Fruit fly (Drosophila melanogaster) whole organism, embryonic: Measurements from ENCODE around the gene CG17154.
A peak's percentile ranks its signal among the peaks of the same experiment; 100 is the strongest.

Source experiments
- CG10366 ChIP-seq: fragments of 200-800 bp; sonication (Bioruptor generic); IDR thresholded peaks from 2 replicates; pipeline ENCODE4 v1.3.6; 2022; ENCODE audit warnings: missing biosample characterization, missing genetic modification characterization
- CG11085 ChIP-seq: fragments of 200-800 bp; sonication (Bioruptor generic); IDR thresholded peaks from 2 replicates; pipeline ENCODE4 v1.3.6; 2022; ENCODE audit warnings: missing biosample characterization, missing genetic modification characterization
- CG11247 ChIP-seq: fragments of 200-800 bp; sonication (Bioruptor generic); IDR thresholded peaks from 2 replicates; pipeline ENCODE4 v1.3.6; 2022; ENCODE audit warnings: missing biosample characterization, missing genetic modification characterization
- CG11504 ChIP-seq: fragments of 200-800 bp; sonication (Bioruptor generic); optimal IDR thresholded peaks from 3 replicates; lab custom pipeline; 2019; ENCODE audit warnings: missing biosample characterization, mild to moderate bottlenecking, missing genetic modification characterization, moderate library complexity
- CG12769 ChIP-seq: fragments of 200-800 bp; sonication (Bioruptor generic); optimal IDR thresholded peaks from 2 replicates; lab custom pipeline; 2019; ENCODE audit warnings: missing biosample characterization, mild to moderate bottlenecking, missing genetic modification characterization, moderate library complexity
- CG15601 ChIP-seq: fragments of 200-800 bp; sonication (Bioruptor generic); optimal IDR thresholded peaks from 3 replicates; lab custom pipeline; 2019; ENCODE audit warnings: missing biosample characterization, mild to moderate bottlenecking, missing genetic modification characterization, moderate library complexity
- CG15696 ChIP-seq: fragments of 200-800 bp; sonication (Bioruptor generic); optimal IDR thresholded peaks from 2 replicates; lab custom pipeline; 2019; ENCODE audit warnings: missing biosample characterization, mild to moderate bottlenecking, missing genetic modification characterization, moderate library complexity
- CG1647 ChIP-seq: fragments of 200-800 bp; sonication (Bioruptor generic); optimal IDR thresholded peaks from 3 replicates; lab custom pipeline; 2016; ENCODE audit warnings: missing biosample characterization, missing genetic modification characterization
- CG43689 ChIP-seq: fragments of 200-800 bp; sonication (Bioruptor generic); IDR thresholded peaks from 2 replicates; pipeline ENCODE4 v1.3.6; 2022; ENCODE audit warnings: missing biosample characterization, missing genetic modification characterization
- CG4820 ChIP-seq: fragments of 200-800 bp; sonication (Bioruptor generic); optimal IDR thresholded peaks from 3 replicates; lab custom pipeline; 2016; ENCODE audit warnings: missing biosample characterization, missing genetic modification characterization
- CG6272 ChIP-seq: fragments of 200-800 bp; sonication (Bioruptor generic); IDR thresholded peaks from 2 replicates; pipeline ENCODE4 v1.3.6; 2022; ENCODE audit warnings: missing biosample characterization, missing genetic modification characterization
- CG6683 ChIP-seq: fragments of 200-800 bp; sonication (Bioruptor generic); optimal IDR thresholded peaks from 2 replicates; lab custom pipeline; 2017; ENCODE audit warnings: missing biosample characterization, mild to moderate bottlenecking, missing genetic modification characterization, missing genetic modification reagents
- CG6765 ChIP-seq: fragments of 200-800 bp; sonication (Bioruptor generic); optimal IDR thresholded peaks from 3 replicates; lab custom pipeline; 2017; ENCODE audit warnings: missing biosample characterization, mild to moderate bottlenecking, missing genetic modification characterization
- CG7839 ChIP-seq: fragments of 200-800 bp; sonication (Bioruptor generic); optimal IDR thresholded peaks from 3 replicates; lab custom pipeline; 2018; ENCODE audit warnings: missing biosample characterization, mild to moderate bottlenecking, missing genetic modification characterization, moderate library complexity
- CG8281 ChIP-seq: fragments of 200-800 bp; sonication (Bioruptor generic); optimal IDR thresholded peaks from 2 replicates; lab custom pipeline; 2018; ENCODE audit warnings: missing biosample characterization, mild to moderate bottlenecking, missing genetic modification characterization, moderate library complexity
- CG8359 ChIP-seq: fragments of 200-800 bp; sonication (Bioruptor generic); optimal IDR thresholded peaks from 2 replicates; lab custom pipeline; 2017; ENCODE audit warnings: missing biosample characterization, mild to moderate bottlenecking, missing genetic modification characterization, borderline replicate concordance
- Dfd ChIP-seq, 2 experiments: fragments of >200 bp; optimal IDR thresholded peaks; 2 replicates each; lab custom pipeline; 2017; ENCODE audit warnings: missing biosample characterization in 2 of 2, missing genetic modification characterization in 2 of 2
- HmgZ ChIP-seq: fragments of 200-800 bp; sonication (Bioruptor generic); optimal IDR thresholded peaks from 2 replicates; lab custom pipeline; 2018; ENCODE audit warnings: missing biosample characterization, mild to moderate bottlenecking, missing genetic modification characterization
- Hmx ChIP-seq: fragments of 200-800 bp; sonication (Bioruptor generic); optimal IDR thresholded peaks from 2 replicates; lab custom pipeline; 2016; ENCODE audit warnings: missing biosample characterization, missing genetic modification characterization
- Hsf ChIP-seq: fragments of 200-800 bp; sonication (Bioruptor generic); optimal IDR thresholded peaks from 3 replicates; lab custom pipeline; 2016; ENCODE audit warnings: missing biosample characterization, missing genetic modification characterization
- Lpt ChIP-seq: fragments of >200 bp; optimal IDR thresholded peaks from 2 replicates; lab custom pipeline; 2018; ENCODE audit warnings: missing biosample characterization, missing genetic modification characterization
- Med ChIP-seq: fragments of 200-800 bp; sonication (Bioruptor generic); peaks from one replicate; lab custom pipeline; 2016; ENCODE audit warnings: missing biosample characterization, missing genetic modification characterization, mild to moderate bottlenecking, inconsistent platforms, moderate library complexity
- Nf-YA ChIP-seq: fragments of 200-800 bp; sonication (Bioruptor generic); IDR thresholded peaks from 2 replicates; pipeline ENCODE4 v1.3.6; 2022; ENCODE audit warnings: missing biosample characterization, missing genetic modification characterization
- PHDP ChIP-seq: fragments of 200-800 bp; sonication (Bioruptor generic); optimal IDR thresholded peaks from 3 replicates; lab custom pipeline; 2018; ENCODE audit warnings: missing biosample characterization, mild to moderate bottlenecking, missing genetic modification characterization, moderate library complexity
- Ptx1 ChIP-seq: fragments of 200-800 bp; sonication (Bioruptor generic); IDR thresholded peaks from 2 replicates; pipeline ENCODE4 v1.3.6; 2022; ENCODE audit warnings: missing biosample characterization, missing genetic modification characterization
- Sin3A ChIP-seq: fragments of >200 bp; optimal IDR thresholded peaks from 2 replicates; lab custom pipeline; 2018
- Spps ChIP-seq: fragments of 200-800 bp; sonication (Bioruptor generic); optimal IDR thresholded peaks from 2 replicates; lab custom pipeline; 2018; ENCODE audit warnings: missing biosample characterization, mild to moderate bottlenecking, missing genetic modification characterization
- Xrp1 ChIP-seq: fragments of 200-800 bp; sonication (Bioruptor generic); IDR thresholded peaks from 2 replicates; pipeline ENCODE4 v1.3.6; 2022; ENCODE audit warnings: missing biosample characterization, missing genetic modification characterization
- al ChIP-seq: fragments of 200-800 bp; sonication (Bioruptor generic); IDR thresholded peaks from 2 replicates; pipeline ENCODE4 v1.3.6; 2022; ENCODE audit warnings: missing biosample characterization, missing genetic modification characterization
- ap ChIP-seq: fragments of 200-800 bp; sonication (Bioruptor generic); IDR thresholded peaks from 2 replicates; pipeline ENCODE4 v1.3.6; 2022; ENCODE audit warnings: missing biosample characterization, missing genetic modification characterization
- ase ChIP-seq: fragments of 200-800 bp; sonication (Bioruptor generic); IDR thresholded peaks from 3 replicates; pipeline ENCODE4 v1.3.6; 2022; ENCODE audit warnings: missing biosample characterization, missing genetic modification characterization
- crp ChIP-seq, 2 experiments: fragments of 200-800 bp; sonication (Bioruptor generic); optimal IDR thresholded peaks; 2 replicates in 1 of 2; 3 replicates in 1 of 2; lab custom pipeline; 2017; ENCODE audit warnings: missing biosample characterization in 2 of 2, missing genetic modification characterization in 2 of 2, mild to moderate bottlenecking in 1 of 2, moderate library complexity in 1 of 2
- inv ChIP-seq: fragments of 200-800 bp; sonication (Bioruptor generic); IDR thresholded peaks from 2 replicates; pipeline ENCODE4 v1.3.6; 2022; ENCODE audit warnings: missing biosample characterization, missing genetic modification characterization; ENCODE audit not compliant: partially characterized antibody
- jigr1 ChIP-seq: fragments of 200-800 bp; sonication (Bioruptor generic); IDR thresholded peaks from 3 replicates; pipeline ENCODE4 v1.3.6; 2022; ENCODE audit warnings: missing biosample characterization, missing genetic modification characterization
- lov ChIP-seq, 2 experiments: fragments of 200-800 bp in 1 of 2; fragments of >200 bp in 1 of 2; sonication (Bioruptor generic) in 1 of 2; IDR thresholded peaks in 1 of 2; optimal IDR thresholded peaks in 1 of 2; 2 replicates in 1 of 2; 3 replicates in 1 of 2; pipeline versions ENCODE4 v1.3.6 to Lab custom; 2017 to 2022; ENCODE audit warnings: missing biosample characterization in 1 of 2, missing genetic modification characterization in 1 of 2
- mam ChIP-seq: fragments of 200-800 bp; sonication (Bioruptor generic); optimal IDR thresholded peaks from 3 replicates; lab custom pipeline; 2016; ENCODE audit warnings: missing biosample characterization, missing genetic modification characterization
- nerfin-1 ChIP-seq: fragments of 200-800 bp; sonication (Bioruptor generic); optimal IDR thresholded peaks from 3 replicates; lab custom pipeline; 2019; ENCODE audit warnings: missing biosample characterization, mild to moderate bottlenecking, missing genetic modification characterization, moderate library complexity
- nmo ChIP-seq: fragments of 200-800 bp; sonication (Bioruptor generic); optimal IDR thresholded peaks from 2 replicates; lab custom pipeline; 2018; ENCODE audit warnings: missing biosample characterization, mild to moderate bottlenecking, missing genetic modification characterization, moderate library complexity
- peb ChIP-seq: fragments of 200-800 bp; sonication (Bioruptor generic); IDR thresholded peaks from 2 replicates; pipeline ENCODE4 v1.3.6; 2022; ENCODE audit warnings: missing biosample characterization, missing genetic modification characterization
- phol ChIP-seq: fragments of 200-800 bp; sonication (Bioruptor generic); optimal IDR thresholded peaks from 3 replicates; lab custom pipeline; 2018; ENCODE audit warnings: missing biosample characterization, mild to moderate bottlenecking, missing genetic modification characterization, moderate library complexity
- sens ChIP-seq: fragments of 200-800 bp; sonication (Bioruptor generic); peaks from one replicate; lab custom pipeline; 2016; ENCODE audit warnings: missing biosample characterization, missing genetic modification characterization
- sim ChIP-seq: fragments of 200-800 bp; sonication (Bioruptor generic); IDR thresholded peaks from 2 replicates; pipeline ENCODE4 v1.3.6; 2022; ENCODE audit warnings: missing biosample characterization, missing genetic modification characterization
- sisA ChIP-seq: fragments of 200-800 bp; sonication (Bioruptor generic); IDR thresholded peaks from 2 replicates; pipeline ENCODE4 v1.3.6; 2022; ENCODE audit warnings: missing biosample characterization, missing genetic modification characterization
- slou ChIP-seq: fragments of 200-800 bp; sonication (Bioruptor generic); optimal IDR thresholded peaks from 3 replicates; lab custom pipeline; 2016; ENCODE audit warnings: missing biosample characterization, missing genetic modification characterization
- slp2 ChIP-seq: fragments of 200-800 bp; sonication (Bioruptor generic); optimal IDR thresholded peaks from 2 replicates; lab custom pipeline; 2016; ENCODE audit warnings: missing biosample characterization, missing genetic modification characterization
- tio ChIP-seq: fragments of 200-800 bp; sonication (Bioruptor generic); optimal IDR thresholded peaks from 2 replicates; lab custom pipeline; 2017; ENCODE audit warnings: missing biosample characterization, missing genetic modification characterization, inconsistent platforms
- trem ChIP-seq: fragments of 200-800 bp; optimal IDR thresholded peaks from 3 replicates; lab custom pipeline; 2019; ENCODE audit warnings: missing biosample characterization, mild to moderate bottlenecking, missing genetic modification characterization, moderate library complexity
- trh ChIP-seq: fragments of 200-800 bp; sonication (Bioruptor generic); optimal IDR thresholded peaks from 2 replicates; lab custom pipeline; 2016; ENCODE audit warnings: missing biosample characterization, missing genetic modification characterization
- tx ChIP-seq: fragments of 200-800 bp; sonication (Bioruptor generic); optimal IDR thresholded peaks from 2 replicates; lab custom pipeline; 2016; ENCODE audit warnings: missing biosample characterization, missing genetic modification characterization

Gene CG17154

DNA sequence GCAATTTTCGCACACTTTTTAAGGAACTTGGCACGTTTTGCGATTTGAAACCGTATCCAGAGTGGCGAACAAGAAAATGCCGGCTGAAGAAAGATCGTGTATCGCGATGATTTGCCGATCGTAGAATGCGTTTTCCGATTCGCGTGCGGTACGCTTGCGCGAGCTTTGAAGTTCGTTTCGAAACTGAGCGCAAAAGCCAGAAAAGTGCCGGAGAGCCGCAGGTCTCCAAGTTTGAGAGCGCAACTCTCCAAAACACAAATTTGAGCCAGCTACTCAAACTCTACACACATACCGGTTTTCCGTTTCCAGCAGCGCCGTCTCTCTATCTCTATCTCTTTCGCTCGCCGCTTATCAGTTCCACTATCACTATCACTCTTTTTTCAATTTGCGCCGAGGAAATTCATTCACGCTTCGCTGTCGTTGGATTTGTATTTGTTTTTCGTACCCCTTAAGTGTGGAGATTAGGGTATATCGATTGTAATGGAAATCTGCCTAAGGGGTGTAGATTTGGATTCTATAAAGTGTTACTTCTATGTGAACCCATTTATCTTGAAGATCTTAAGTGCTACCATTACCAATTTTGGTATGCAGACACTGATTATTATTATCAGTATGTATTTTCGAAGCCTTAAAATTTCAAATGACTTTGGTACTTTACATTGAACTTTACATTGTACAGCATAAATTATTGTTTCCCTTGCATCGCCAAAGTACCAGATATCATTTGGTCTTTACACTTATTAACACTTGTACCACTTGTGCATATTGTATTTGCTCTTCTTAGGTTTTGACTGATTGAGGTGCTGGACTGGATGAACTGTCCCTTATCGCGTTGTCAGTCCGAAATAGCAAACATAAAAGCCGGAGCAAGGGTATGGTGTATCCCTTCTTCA is 31.9 kb upstream of the CG17154 start (continued):
- TF ChIP-seq CG6272 (GFP tag; lab: Robert Waterston, UW) (no peak), ap (no peak), phol (tag; lab: Kevin White, UChicago) (peak; percentile 85), CG6765 (GFP tag; lab: Kevin White, UChicago) (no peak), CG8359 (GFP tag; lab: Kevin White, UChicago) (peak; percentile 20), lov (optimal IDR thresholded peaks at IDR 0.05; lab: Kevin White, UChicago) (no peak), lov (GFP tag; IDR thresholded peaks at IDR 0.05; lab: Robert Waterston, UW) (no peak), ase (GFP tag; lab: Robert Waterston, UW) (peak; percentile 46; the same call in 1 of the 3 replicates), tx (GFP tag; lab: Kevin White, UChicago) (peak; percentile 56), Lpt (GFP tag; lab: Kevin White, UChicago) (no peak), slou (GFP tag; lab: Kevin White, UChicago) (no peak), Ptx1 (GFP tag; lab: Robert Waterston, UW) (peak; percentile 81), CG11504 (tag; lab: Kevin White, UChicago) (peak; percentile 79), CG8281 (tag; lab: Kevin White, UChicago) (no peak), PHDP (tag; lab: Kevin White, UChicago) (peak; percentile 42), CG43689 (GFP tag; lab: Robert Waterston, UW) (no peak), al (peak; percentile 21; the same call in 1 of the 2 replicates), CG7839 (peak; percentile 73), nerfin-1 (tag; lab: Kevin White, UChicago) (no peak), Dfd (GFP tag; optimal IDR thresholded peaks at IDR 0.05; lab: Kevin White, UChicago) (no peak), trem (tag; lab: Kevin White, UChicago) (peak; percentile 31), CG6683 (GFP tag; lab: Kevin White, UChicago) (peak; percentile 17), sisA (GFP tag; lab: Robert Waterston, UW) (peak; percentile 46), tio (peak; percentile 75), CG12769 (tag; lab: Kevin White, UChicago) (peak; percentile 13), Hmx (no peak), peb (GFP tag; lab: Robert Waterston, UW) (no peak), Hsf (GFP tag; lab: Kevin White, UChicago) (peak; percentile 64), CG1647 (peak; percentile 31), CG11247 (no peak), CG11085 (GFP tag; lab: Robert Waterston, UW) (no peak), slp2 (peak; percentile 70), jigr1 (GFP tag; lab: Robert Waterston, UW) (peak; percentile 34; the same call in 1 of the 3 replicates), Sin3A (lab: Kevin White, UChicago) (no peak), mam (peak; percentile 45), Spps (tag; lab: Kevin White, UChicago) (peak; percentile 21), Nf-YA (peak; percentile 5; the same call in 1 of the 2 replicates), nmo (GFP tag; lab: Kevin White, UChicago) (peak; percentile 82), trh (peak; percentile 9), CG10366 (GFP tag; lab: Robert Waterston, UW) (peak; percentile 52), crp (GFP tag; optimal IDR thresholded peaks at IDR 0.05; lab: Kevin White, UChicago) (peak in 1 of 2 experiments; percentile 13), Med (GFP tag; lab: Kevin White, UChicago) (peak; percentile 87), inv (GFP tag; lab: Robert Waterston, UW) (no peak), CG15601 (tag; lab: Kevin White, UChicago) (peak; percentile 29), HmgZ (tag; lab: Kevin White, UChicago) (peak; percentile 28), sim (GFP tag; lab: Robert Waterston, UW) (no peak), CG4820 (GFP tag; lab: Kevin White, UChicago) (peak; percentile 83), Xrp1 (GFP tag; lab: Robert Waterston, UW) (peak; percentile 67; the same call in 1 of the 2 replicates), CG15696 (tag; lab: Kevin White, UChicago) (peak; percentile 61), sens (peak; percentile 97)
